Worm (Caenorhabditis elegans) whole organism, midembryonic: Measurements from ENCODE around the gene algn-2.
"Not testable (repeated sequence)": the region's sequence is repeated elsewhere in the genome, so short reads cannot be mapped to it uniquely, and the experiment has no call there.

Source experiments
- ref-1 ChIP-seq: fragments of 200-800 bp; sonication (Bioruptor generic); conservative IDR thresholded peaks from 2 replicates; pipeline ENCODE4 v1.3.6; 2022; ENCODE audit warnings: missing genetic modification reagents, missing genetic modification characterization, missing compliant biosample characterization
- tab-1 ChIP-seq: fragments of 200-800 bp; sonication (Bioruptor generic); IDR thresholded peaks from 2 replicates; pipeline ENCODE4 v1.3.6; 2022; ENCODE audit warnings: missing genetic modification characterization, missing compliant biosample characterization
- ztf-29 ChIP-seq: fragments of 200-800 bp; sonication (Bioruptor generic); IDR thresholded peaks from 2 replicates; pipeline ENCODE4 v1.3.6; 2022; ENCODE audit warnings: missing genetic modification reagents, missing genetic modification characterization, missing compliant biosample characterization

- not testable (repeated sequence) for TF ChIP-seq ref-1, ztf-29
- TF ChIP-seq tab-1 (GFP tag; lab: Robert Waterston, UW): 0 out of 2 replicates have a peak, but pooled peaks have one; percentile 45
Measured at ce11 chrII:5350357-5350756, 24.7 kb upstream of the algn-2 start, which contains the start of gene F09E5.8.
